Worm (Caenorhabditis elegans) whole organism, L3 larva: ENCODE measurements around the gene F35E8.6.

Source experiments
- ama-1 ChIP-seq: fragments of 150-350 bp; optimal IDR thresholded peaks from 2 replicates; lab custom pipeline; 2018
- nhr-237 ChIP-seq: fragments of 150-350 bp; optimal IDR thresholded peaks from 2 replicates; lab custom pipeline; 2014; ENCODE audit warnings: missing biosample characterization, missing genetic modification characterization
- pha-4 ChIP-seq: fragments of 150-350 bp; optimal IDR thresholded peaks from 2 replicates; lab custom pipeline; 2014; ENCODE audit warnings: missing biosample characterization, missing genetic modification reagents, missing genetic modification characterization
- snpc-4 ChIP-seq: fragments of 150-350 bp; optimal IDR thresholded peaks from 2 replicates; lab custom pipeline; 2014; ENCODE audit warnings: missing biosample characterization, missing genetic modification characterization
- unc-39 ChIP-seq: sonication (generic microtip); optimal IDR thresholded peaks from 4 replicates; lab custom pipeline; 2017; ENCODE audit warnings: missing biosample characterization, missing genetic modification characterization

DNA sequence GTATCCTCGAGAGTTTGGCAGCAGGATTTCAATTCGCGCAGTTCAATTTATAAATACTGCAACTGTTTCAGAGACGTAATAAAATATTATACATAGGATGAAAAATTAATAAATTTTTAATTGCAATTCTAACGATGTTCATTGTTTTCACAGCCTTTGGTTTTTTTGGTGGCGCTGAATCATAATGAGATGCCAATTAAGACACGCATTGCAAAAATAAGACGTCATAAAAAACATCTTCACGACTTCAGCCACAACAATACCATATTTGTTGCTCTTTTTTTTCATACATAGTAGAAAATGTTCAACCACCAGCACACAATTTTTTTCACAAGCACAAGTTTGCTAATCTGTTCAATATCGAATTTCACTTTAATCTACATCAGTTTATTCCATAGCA, 39.7 kb upstream of the F35E8.6 start, which contains the start of gene str-56:
- TF ChIP-seq unc-39 (tag; lab: Kevin White, UChicago) (no peak), pha-4 (no peak), snpc-4 (tag; lab: Kevin White, UChicago) (no peak), ama-1 (no peak), nhr-237 (tag; lab: Kevin White, UChicago) (no peak)
